Worm (Caenorhabditis elegans) whole organism, midembryonic: ENCODE measurements around the gene F40G9.8.

Experiments
- T22C8.4 ChIP-seq: fragments of 200-800 bp; sonication (Bioruptor generic); IDR thresholded peaks from 2 replicates; pipeline ENCODE4 v1.3.6; 2022; ENCODE audit warnings: missing genetic modification characterization, missing compliant biosample characterization
- cog-1 ChIP-seq: sonication (generic microtip); optimal IDR thresholded peaks from 2 replicates; lab custom pipeline; 2016; ENCODE audit warnings: missing genetic modification characterization, missing compliant biosample characterization
- flt-1 ChIP-seq: fragments of 200-800 bp; sonication (Bioruptor generic); IDR thresholded peaks from 2 replicates; pipeline ENCODE4 v1.3.6; 2022; ENCODE audit warnings: missing genetic modification characterization, missing compliant biosample characterization
- klf-2 ChIP-seq: fragments of 200-800 bp; sonication (Bioruptor generic); conservative IDR thresholded peaks from 2 replicates; pipeline ENCODE4 v1.3.6; 2022; ENCODE audit warnings: missing genetic modification reagents, missing genetic modification characterization, missing compliant biosample characterization
- med-1 ChIP-seq: sonication (generic microtip); optimal IDR thresholded peaks from 2 replicates; lab custom pipeline; 2017; ENCODE audit warnings: missing genetic modification characterization, mild to moderate bottlenecking, missing compliant biosample characterization, antibody characterized with exemption, missing genetic modification reagents; ENCODE audit not compliant: insufficient read depth
- ref-1 ChIP-seq: fragments of 200-800 bp; sonication (Bioruptor generic); conservative IDR thresholded peaks from 2 replicates; pipeline ENCODE4 v1.3.6; 2022; ENCODE audit warnings: missing genetic modification reagents, missing genetic modification characterization, missing compliant biosample characterization
- tab-1 ChIP-seq: fragments of 200-800 bp; sonication (Bioruptor generic); IDR thresholded peaks from 2 replicates; pipeline ENCODE4 v1.3.6; 2022; ENCODE audit warnings: missing genetic modification characterization, missing compliant biosample characterization
- ztf-23 ChIP-seq: fragments of 200-800 bp; sonication (Bioruptor generic); IDR thresholded peaks from 2 replicates; pipeline ENCODE4 v1.3.6; 2022; ENCODE audit warnings: missing genetic modification reagents, missing genetic modification characterization, missing compliant biosample characterization
- ztf-29 ChIP-seq: fragments of 200-800 bp; sonication (Bioruptor generic); IDR thresholded peaks from 2 replicates; pipeline ENCODE4 v1.3.6; 2022; ENCODE audit warnings: missing genetic modification reagents, missing genetic modification characterization, missing compliant biosample characterization

Gene F40G9.8

ce11 chrIII:173501-173900 is 8.8 kb upstream of the F40G9.8 start, which contains the start of gene F40G9.19:
F40G9.19 (plus strand) TSS chrIII:173801.
- TF ChIP-seq flt-1 (GFP tag; lab: Robert Waterston, UW) = no peak
- TF ChIP-seq ztf-23 (GFP tag; lab: Robert Waterston, UW) = no peak
- TF ChIP-seq ztf-29 (GFP tag; lab: Robert Waterston, UW) = no peak
- TF ChIP-seq klf-2 (GFP tag; lab: Robert Waterston, UW) = no peak
- no peak for TF ChIP-seq med-1 (GFP tag; lab: Kevin White, UChicago)
- no peak for TF ChIP-seq tab-1 (GFP tag; lab: Robert Waterston, UW)
- TF ChIP-seq T22C8.4 (GFP tag; lab: Robert Waterston, UW) = no peak
- TF ChIP-seq ref-1 (GFP tag; lab: Robert Waterston, UW) = no peak
- no peak for TF ChIP-seq cog-1 (tag; lab: Kevin White, UChicago)

ce11 chrIII:171617-172016 is 6.9 kb upstream of the F40G9.8 start, which contains the start of the genes F40G9.9 and F40G9.12:
F40G9.9 (minus strand) TSS chrIII:171717.
F40G9.12 (plus strand) TSS chrIII:171847.
- TF ChIP-seq klf-2 (GFP tag; lab: Robert Waterston, UW) (no peak), ztf-29 (GFP tag; lab: Robert Waterston, UW) (no peak), med-1 (GFP tag; lab: Kevin White, UChicago) (no peak), ref-1 (GFP tag; lab: Robert Waterston, UW) (no peak), flt-1 (GFP tag; lab: Robert Waterston, UW) (no peak), tab-1 (GFP tag; lab: Robert Waterston, UW) (no peak), T22C8.4 (GFP tag; lab: Robert Waterston, UW) (no peak), ztf-23 (GFP tag; lab: Robert Waterston, UW) (no peak), cog-1 (tag; lab: Kevin White, UChicago) (no peak)

- TF ChIP-seq klf-2 (GFP tag; lab: Robert Waterston, UW) = no peak
- TF ChIP-seq tab-1 (GFP tag; lab: Robert Waterston, UW) = no peak
- no peak for TF ChIP-seq ref-1 (GFP tag; lab: Robert Waterston, UW)
- no peak for TF ChIP-seq flt-1 (GFP tag; lab: Robert Waterston, UW)
- TF ChIP-seq ztf-29 (GFP tag; lab: Robert Waterston, UW) = no peak
- TF ChIP-seq ztf-23 (GFP tag; lab: Robert Waterston, UW) = no peak
- no peak for TF ChIP-seq med-1 (GFP tag; lab: Kevin White, UChicago)
- TF ChIP-seq T22C8.4 (GFP tag; lab: Robert Waterston, UW) = no peak
- TF ChIP-seq cog-1 (tag; lab: Kevin White, UChicago) = no peak
Observed at ce11 chrIII:169478-169877, 4.8 kb upstream of the F40G9.8 start, which contains the start of gene F40G9.18. F40G9.18 (minus strand) TSS chrIII:169578.

ce11 chrIII:165390-165789 is 715 bp upstream of the F40G9.8 start, which contains the start of gene F40G9.7:
F40G9.7 (plus strand) TSS chrIII:165690.
- no peak for TF ChIP-seq cog-1 (tag; lab: Kevin White, UChicago)

- TF ChIP-seq ztf-29 (GFP tag; lab: Robert Waterston, UW) = no peak
- no peak for TF ChIP-seq flt-1 (GFP tag; lab: Robert Waterston, UW)
- TF ChIP-seq ref-1 (GFP tag; lab: Robert Waterston, UW) = no peak
- no peak for TF ChIP-seq klf-2 (GFP tag; lab: Robert Waterston, UW)
Observed at ce11 chrIII:159665-160064, 5.0 kb downstream of the F40G9.8 start.

- no peak for TF ChIP-seq med-1 (GFP tag; lab: Kevin White, UChicago)
- TF ChIP-seq klf-2 (GFP tag; lab: Robert Waterston, UW) = no peak
- no peak for TF ChIP-seq flt-1 (GFP tag; lab: Robert Waterston, UW)
- TF ChIP-seq ztf-23 (GFP tag; lab: Robert Waterston, UW) = no peak
- TF ChIP-seq cog-1 (tag; lab: Kevin White, UChicago) = no peak
- no peak for TF ChIP-seq ref-1 (GFP tag; lab: Robert Waterston, UW)
- no peak for TF ChIP-seq T22C8.4 (GFP tag; lab: Robert Waterston, UW)
- no peak for TF ChIP-seq tab-1 (GFP tag; lab: Robert Waterston, UW)
Observed at ce11 chrIII:159149-159548, 5.5 kb downstream of the F40G9.8 start.

- TF ChIP-seq ztf-23 (GFP tag; lab: Robert Waterston, UW) (no peak), klf-2 (GFP tag; lab: Robert Waterston, UW) (no peak), med-1 (GFP tag; lab: Kevin White, UChicago) (no peak), ztf-29 (GFP tag; lab: Robert Waterston, UW) (no peak), T22C8.4 (GFP tag; lab: Robert Waterston, UW) (no peak), cog-1 (tag; lab: Kevin White, UChicago) (no peak), flt-1 (GFP tag; lab: Robert Waterston, UW) (no peak), tab-1 (GFP tag; lab: Robert Waterston, UW) (no peak), ref-1 (GFP tag; lab: Robert Waterston, UW) (no peak)
Observed at ce11 chrIII:157980-158379, 6.7 kb downstream of the F40G9.8 start.

- TF ChIP-seq klf-2 (GFP tag; lab: Robert Waterston, UW) (no peak), cog-1 (tag; lab: Kevin White, UChicago) (no peak)
Observed at ce11 chrIII:156645-157044, 8.0 kb downstream of the F40G9.8 start, which contains the start of the genes zig-13 and ver-1. zig-13 (minus strand) TSS chrIII:156745. ver-1 (plus strand) TSS chrIII:156824.

- no peak for TF ChIP-seq ztf-29 (GFP tag; lab: Robert Waterston, UW)
- TF ChIP-seq flt-1 (GFP tag; lab: Robert Waterston, UW) = no peak
- TF ChIP-seq klf-2 (GFP tag; lab: Robert Waterston, UW) = no peak
- no peak for TF ChIP-seq med-1 (GFP tag; lab: Kevin White, UChicago)
- TF ChIP-seq ref-1 (GFP tag; lab: Robert Waterston, UW) = no peak
- no peak for TF ChIP-seq cog-1 (tag; lab: Kevin White, UChicago)
- no peak for TF ChIP-seq tab-1 (GFP tag; lab: Robert Waterston, UW)
- TF ChIP-seq T22C8.4 (GFP tag; lab: Robert Waterston, UW) = no peak
- TF ChIP-seq ztf-23 (GFP tag; lab: Robert Waterston, UW) = no peak
Observed at ce11 chrIII:154168-154567, 10.5 kb downstream of the F40G9.8 start.
